Fruit fly (Drosophila melanogaster): ENCODE measurements around the gene Tm1.

dm6 chr3R:15350993-15351426 is 73.0 kb downstream of the Tm1 start, which contains the start of the genes Trs33 and Tmtc4:
- TF ChIP-seq pan (optimal IDR thresholded peaks at IDR 0.05) (no peak), psq (optimal IDR thresholded peaks at IDR 0.05) (no peak)
